Worm (Caenorhabditis elegans) whole organism, L2 larva: Measurements from ENCODE around the gene F46C5.6.
A peak's percentile ranks its signal among the peaks of the same experiment; 100 is the strongest.

ENCODE experiments used
- C34F6.9 ChIP-seq: fragments of 150-350 bp; optimal IDR thresholded peaks from 2 replicates; lab custom pipeline; 2014; ENCODE audit warnings: missing biosample characterization, missing genetic modification characterization
- F13H6.1 ChIP-seq: sonication (generic microtip); optimal IDR thresholded peaks from 2 replicates; lab custom pipeline; 2016; ENCODE audit warnings: missing genetic modification characterization, missing compliant biosample characterization
- R02D3.7 ChIP-seq: fragments of 150-350 bp; optimal IDR thresholded peaks from 2 replicates; lab custom pipeline; 2014; ENCODE audit warnings: missing biosample characterization, missing genetic modification characterization
- Y55F3AM.14 ChIP-seq: fragments of 200-800 bp; sonication (Bioruptor generic); optimal IDR thresholded peaks from 2 replicates; lab custom pipeline; 2018; ENCODE audit warnings: mild to moderate bottlenecking, missing genetic modification characterization, missing compliant biosample characterization
- aly-2 ChIP-seq: fragments of 150-350 bp; optimal IDR thresholded peaks from 2 replicates; lab custom pipeline; 2014; ENCODE audit warnings: missing biosample characterization, missing genetic modification characterization
- blmp-1 ChIP-seq: sonication (generic microtip); optimal IDR thresholded peaks from 2 replicates; lab custom pipeline; 2017; ENCODE audit warnings: missing genetic modification characterization, mild to moderate bottlenecking, missing compliant biosample characterization, antibody characterized with exemption, moderate library complexity; ENCODE audit not compliant: insufficient read depth
- ceh-16 ChIP-seq: fragments of 150-350 bp; optimal IDR thresholded peaks from 2 replicates; lab custom pipeline; 2014; ENCODE audit warnings: missing biosample characterization, missing genetic modification characterization
- egl-27 ChIP-seq: sonication (generic microtip); optimal IDR thresholded peaks from 3 replicates; lab custom pipeline; 2017; ENCODE audit warnings: missing biosample characterization, missing genetic modification reagents, missing genetic modification characterization
- elt-1 ChIP-seq: fragments of 150-350 bp; optimal IDR thresholded peaks from 2 replicates; lab custom pipeline; 2014; ENCODE audit warnings: missing biosample characterization, missing genetic modification characterization
- fos-1 ChIP-seq: fragments of 150-350 bp; optimal IDR thresholded peaks from 2 replicates; lab custom pipeline; 2014; ENCODE audit warnings: missing biosample characterization, missing genetic modification characterization
- gmeb-1 ChIP-seq: fragments of 150-350 bp; optimal IDR thresholded peaks from 2 replicates; lab custom pipeline; 2014; ENCODE audit warnings: missing biosample characterization, missing genetic modification characterization
- lin-11 ChIP-seq: fragments of 150-350 bp; sonication (generic microtip); optimal IDR thresholded peaks from 2 replicates; lab custom pipeline; 2014; ENCODE audit warnings: missing biosample characterization, missing genetic modification characterization, inconsistent platforms, mixed read lengths
- lin-13 ChIP-seq: fragments of 150-350 bp; optimal IDR thresholded peaks from 2 replicates; lab custom pipeline; 2014; ENCODE audit warnings: missing biosample characterization, missing genetic modification reagents, missing genetic modification characterization
- lsy-2 ChIP-seq, 2 experiments: fragments of 150-350 bp in 1 of 2; sonication (generic microtip) in 1 of 2; optimal IDR thresholded peaks; 2 replicates each; lab custom pipeline; 2014 to 2017; ENCODE audit warnings: missing biosample characterization in 2 of 2, missing genetic modification characterization in 2 of 2
- mdl-1 ChIP-seq, 2 experiments: fragments of 150-350 bp in 1 of 2; sonication (generic microtip) in 1 of 2; optimal IDR thresholded peaks; 2 replicates each; lab custom pipeline; 2017; ENCODE audit warnings: missing biosample characterization in 2 of 2, missing genetic modification characterization in 2 of 2
- nhr-12 ChIP-seq: fragments of 150-350 bp; optimal IDR thresholded peaks from 2 replicates; lab custom pipeline; 2014; ENCODE audit warnings: missing biosample characterization, missing genetic modification characterization
- nhr-21 ChIP-seq: fragments of 150-350 bp; optimal IDR thresholded peaks from 2 replicates; lab custom pipeline; 2014; ENCODE audit warnings: missing biosample characterization, missing genetic modification characterization
- nhr-23 ChIP-seq: fragments of 150-350 bp; optimal IDR thresholded peaks from 2 replicates; lab custom pipeline; 2014; ENCODE audit warnings: missing biosample characterization, missing genetic modification reagents, missing genetic modification characterization
- nhr-237 ChIP-seq: fragments of 150-350 bp; optimal IDR thresholded peaks from 2 replicates; lab custom pipeline; 2014; ENCODE audit warnings: missing biosample characterization, missing genetic modification characterization
- nhr-25 ChIP-seq: fragments of 150-350 bp; sonication (generic microtip); optimal IDR thresholded peaks from 3 replicates; lab custom pipeline; 2014; ENCODE audit warnings: missing biosample characterization, missing genetic modification characterization
- nhr-6 ChIP-seq: fragments of 150-350 bp; optimal IDR thresholded peaks from 2 replicates; lab custom pipeline; 2014; ENCODE audit warnings: missing biosample characterization, missing genetic modification characterization
- peb-1 ChIP-seq: fragments of 150-350 bp; optimal IDR thresholded peaks from 2 replicates; lab custom pipeline; 2014; ENCODE audit warnings: missing biosample characterization, missing genetic modification characterization
- skn-1 ChIP-seq: sonication (generic microtip); optimal IDR thresholded peaks from 2 replicates; lab custom pipeline; 2017; ENCODE audit warnings: missing biosample characterization, missing genetic modification characterization
- sma-3 ChIP-seq: sonication (generic microtip); optimal IDR thresholded peaks from 2 replicates; lab custom pipeline; 2016; ENCODE audit warnings: missing genetic modification reagents, missing genetic modification characterization, missing compliant biosample characterization
- sma-9 ChIP-seq, 2 experiments: fragments of 150-350 bp in 1 of 2; sonication (generic microtip) in 1 of 2; optimal IDR thresholded peaks; 2 replicates each; lab custom pipeline; 2014 to 2016; ENCODE audit warnings: missing genetic modification characterization in 2 of 2, mild to moderate bottlenecking in 1 of 2, missing biosample characterization in 1 of 2, missing compliant biosample characterization in 1 of 2, missing genetic modification reagents in 1 of 2, moderate library complexity in 1 of 2
- snpc-4 ChIP-seq: fragments of 150-350 bp; optimal IDR thresholded peaks from 2 replicates; lab custom pipeline; 2014; ENCODE audit warnings: missing biosample characterization, missing genetic modification characterization
- unc-39 ChIP-seq: fragments of 150-350 bp; optimal IDR thresholded peaks from 2 replicates; lab custom pipeline; 2014; ENCODE audit warnings: missing biosample characterization, missing genetic modification characterization
- unc-55 ChIP-seq: fragments of 150-350 bp; sonication (generic microtip); optimal IDR thresholded peaks from 3 replicates; lab custom pipeline; 2014; ENCODE audit warnings: missing biosample characterization, missing genetic modification reagents, missing genetic modification characterization
- unc-62 ChIP-seq: fragments of 150-350 bp; optimal IDR thresholded peaks from 2 replicates; lab custom pipeline; 2014; ENCODE audit warnings: missing biosample characterization, missing genetic modification reagents, missing genetic modification characterization
- zag-1 ChIP-seq: fragments of 150-350 bp; optimal IDR thresholded peaks from 2 replicates; lab custom pipeline; 2014; ENCODE audit warnings: missing biosample characterization, missing genetic modification characterization
- ztf-1 ChIP-seq: fragments of 200-800 bp; sonication (Bioruptor generic); conservative IDR thresholded peaks from 2 replicates; pipeline ENCODE4 v1.3.6; 2022; ENCODE audit warnings: missing genetic modification characterization, missing compliant biosample characterization
- ztf-4 ChIP-seq: fragments of 150-350 bp; optimal IDR thresholded peaks from 2 replicates; lab custom pipeline; 2014; ENCODE audit warnings: missing biosample characterization, missing genetic modification characterization

F46C5.6 gene

DNA sequence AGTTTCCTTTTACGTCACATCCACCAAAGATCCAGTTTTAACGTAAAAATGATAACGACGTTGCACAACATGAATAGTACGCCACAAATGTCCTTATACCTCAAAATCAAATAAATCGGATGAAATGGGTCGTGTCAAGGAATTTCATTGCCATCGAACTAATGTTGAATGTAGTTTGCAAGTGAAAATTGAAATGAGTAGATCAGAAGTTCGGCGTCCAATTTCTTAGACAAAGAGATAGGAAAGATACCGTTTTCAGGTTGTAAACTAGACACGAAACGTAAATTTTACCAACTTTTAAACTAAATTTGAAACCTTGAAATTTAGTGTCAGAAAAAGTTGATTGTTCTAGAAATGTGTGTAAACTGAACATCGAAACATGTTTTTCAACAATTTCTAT, 10.6 kb upstream of the F46C5.6 start:
- TF ChIP-seq nhr-12 (tag; lab: Kevin White, UChicago) (no peak), nhr-25 (peak; percentile 33), ztf-1 (GFP tag; lab: Robert Waterston, UW) (no peak), egl-27 (tag; lab: Kevin White, UChicago) (no peak), lsy-2 (tag; optimal IDR thresholded peaks at IDR 0.05; lab: Kevin White, UChicago) (no peak), gmeb-1 (tag; lab: Kevin White, UChicago) (no peak)

DNA sequence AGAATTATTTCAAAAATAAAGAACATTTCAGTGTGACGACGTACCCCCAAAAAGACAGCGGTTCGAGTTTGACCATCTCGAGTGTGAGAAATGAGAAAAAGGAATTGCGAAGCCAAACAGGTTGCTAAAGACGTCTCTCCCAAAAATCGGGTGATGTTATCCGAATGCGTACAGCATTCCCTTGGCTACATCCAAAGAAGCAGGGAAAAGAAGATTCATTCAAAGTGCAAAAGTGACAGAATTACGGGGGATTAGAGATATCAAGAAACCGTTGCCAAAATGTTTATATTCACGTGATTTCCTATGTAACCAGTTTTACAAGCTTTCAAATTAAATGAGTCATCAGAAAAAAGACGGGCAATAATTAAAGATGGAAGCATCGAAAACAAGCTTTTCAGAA, 9.6 kb upstream of the F46C5.6 start:
- peak; percentile 69 for TF ChIP-seq nhr-21 (tag; lab: Kevin White, UChicago)
- peak in 1 of 2 experiments; percentile 2 for TF ChIP-seq lsy-2 (tag; optimal IDR thresholded peaks at IDR 0.05; lab: Kevin White, UChicago)
- TF ChIP-seq sma-3 (GFP tag; lab: Kevin White, UChicago) = peak; percentile 25
- TF ChIP-seq blmp-1 (tag; lab: Kevin White, UChicago) = no peak
- TF ChIP-seq C34F6.9 = no peak
- TF ChIP-seq peb-1 (tag; lab: Kevin White, UChicago) = no peak
- no peak for TF ChIP-seq lin-11 (tag; lab: Kevin White, UChicago)
- peak; percentile 25 for TF ChIP-seq sma-9 (GFP tag; optimal IDR thresholded peaks at IDR 0.05; lab: Kevin White, UChicago)
- no peak for TF ChIP-seq sma-9 (tag; optimal IDR thresholded peaks at IDR 0.05; lab: Kevin White, UChicago)
- TF ChIP-seq ceh-16 (tag; lab: Kevin White, UChicago) = no peak
- peak; percentile 15 for TF ChIP-seq fos-1 (tag; lab: Kevin White, UChicago)
- peak; percentile 35 for TF ChIP-seq nhr-25
- TF ChIP-seq, all 48 proteins: peak for 6

DNA sequence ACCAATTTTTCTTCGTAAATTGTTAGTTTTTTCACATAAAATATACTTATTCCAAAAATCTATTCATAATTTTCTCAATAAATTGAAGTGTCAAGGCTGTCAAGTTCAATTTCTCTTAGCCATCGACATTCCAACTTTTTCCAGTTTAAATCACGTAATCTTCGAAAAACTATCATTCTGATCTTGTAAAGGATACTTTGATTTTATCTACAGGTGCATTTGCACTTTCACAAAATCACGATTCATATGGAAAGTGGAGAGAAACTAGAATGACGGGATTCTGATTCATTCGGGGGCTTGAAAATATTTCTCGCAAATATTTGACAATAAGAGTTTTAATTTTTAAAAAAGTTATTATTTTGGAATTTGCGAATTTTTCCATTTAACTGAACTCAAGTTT, 8.9 kb upstream of the F46C5.6 start:
- TF ChIP-seq nhr-12 (tag; lab: Kevin White, UChicago) = no peak

DNA sequence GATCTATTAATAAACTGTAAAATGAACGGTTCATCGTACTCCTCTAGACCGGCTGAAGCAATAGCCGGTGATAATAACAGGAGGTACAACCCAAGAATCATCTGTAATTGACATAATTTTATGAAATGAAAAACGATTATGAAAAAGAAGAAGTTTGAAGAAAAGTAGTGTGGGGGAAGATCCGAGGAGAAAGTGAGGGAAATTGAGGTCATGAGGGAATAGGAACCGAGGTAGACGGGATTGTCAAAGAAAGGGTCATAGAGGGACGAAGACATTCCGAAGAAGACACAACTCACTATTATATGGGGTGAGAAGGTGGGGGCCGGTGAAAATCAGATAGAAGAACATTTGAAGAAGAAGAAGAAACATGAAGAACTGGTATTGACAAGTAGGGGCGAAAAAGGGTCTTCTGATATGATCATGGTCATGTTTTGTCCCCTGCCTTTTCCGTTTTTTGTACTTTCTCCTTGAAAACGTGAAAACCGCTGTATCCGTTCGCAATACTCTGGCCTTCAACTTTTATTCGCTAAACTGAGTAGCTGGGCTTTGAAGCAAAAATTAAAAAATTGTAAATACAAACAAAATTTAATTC, 7.8 kb upstream of the F46C5.6 start, which contains the start of gene oac-46:
TSS of gene oac-46 (minus strand) at position 101 of the 592 bp plus-strand sequence.
- peak; percentile 48 for TF ChIP-seq sma-3 (GFP tag; lab: Kevin White, UChicago)
- peak; percentile 8 for TF ChIP-seq nhr-21 (tag; lab: Kevin White, UChicago)
- no peak for TF ChIP-seq mdl-1 (tag; optimal IDR thresholded peaks at IDR 0.05; lab: Kevin White, UChicago)
- no peak for TF ChIP-seq gmeb-1 (tag; lab: Kevin White, UChicago)
- no peak for TF ChIP-seq snpc-4
- TF ChIP-seq fos-1 (tag; lab: Kevin White, UChicago) = no peak
- TF ChIP-seq unc-39 (tag; lab: Kevin White, UChicago) = no peak
- TF ChIP-seq egl-27 (tag; lab: Kevin White, UChicago) = peak; percentile 9
- no peak for TF ChIP-seq zag-1 (tag; lab: Kevin White, UChicago)
- no peak for TF ChIP-seq unc-55 (GFP tag; lab: Kevin White, UChicago)
- peak; percentile 66 for TF ChIP-seq nhr-25
- TF ChIP-seq blmp-1 (tag; lab: Kevin White, UChicago) = peak; percentile 86
- TF ChIP-seq skn-1 (tag; lab: Kevin White, UChicago) = no peak
- no peak for TF ChIP-seq F13H6.1
- no peak for TF ChIP-seq ztf-4 (tag; lab: Kevin White, UChicago)
- TF ChIP-seq sma-9 (GFP tag; optimal IDR thresholded peaks at IDR 0.05; lab: Kevin White, UChicago) = peak; percentile 22
- no peak for TF ChIP-seq sma-9 (tag; optimal IDR thresholded peaks at IDR 0.05; lab: Kevin White, UChicago)
- no peak for TF ChIP-seq unc-62 (GFP tag; lab: Kevin White, UChicago)
- no peak for TF ChIP-seq ceh-16 (tag; lab: Kevin White, UChicago)
- no peak for TF ChIP-seq lin-11 (tag; lab: Kevin White, UChicago)
- no peak for TF ChIP-seq elt-1

DNA sequence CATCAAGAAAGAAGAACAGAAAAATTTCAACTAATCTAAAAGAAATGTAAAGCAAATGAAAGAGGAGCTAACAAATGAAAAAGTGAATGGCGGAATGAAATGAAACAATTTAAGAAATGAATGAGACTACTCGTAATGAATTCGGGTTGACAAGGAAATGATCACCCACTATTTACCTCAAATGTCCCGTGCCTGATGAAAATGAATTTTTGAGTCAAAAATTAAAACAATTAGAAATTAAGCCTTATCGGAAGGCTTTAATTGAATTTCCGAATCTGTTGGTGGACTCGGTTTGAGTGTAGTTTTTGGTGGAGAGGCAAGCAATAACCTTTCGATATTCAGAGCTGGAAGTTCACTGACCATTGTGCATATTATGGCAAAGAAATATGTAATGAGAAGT, 4.7 kb upstream of the F46C5.6 start:
- TF ChIP-seq F13H6.1 (no peak), nhr-237 (tag; lab: Kevin White, UChicago) (no peak), R02D3.7 (tag; lab: Kevin White, UChicago) (no peak), ztf-4 (tag; lab: Kevin White, UChicago) (no peak), nhr-23 (tag; lab: Kevin White, UChicago) (no peak), nhr-21 (tag; lab: Kevin White, UChicago) (no peak), lin-13 (GFP tag; lab: Kevin White, UChicago) (no peak), aly-2 (tag; lab: Kevin White, UChicago) (no peak), snpc-4 (no peak), Y55F3AM.14 (no peak), gmeb-1 (tag; lab: Kevin White, UChicago) (no peak), nhr-6 (tag; lab: Kevin White, UChicago) (no peak), nhr-12 (tag; lab: Kevin White, UChicago) (no peak), sma-3 (GFP tag; lab: Kevin White, UChicago) (no peak)
